Worm (Caenorhabditis elegans) whole organism, L4 larva: ENCODE results near the gene H38K22.6.

ENCODE experiments used
- D1046.2 ChIP-seq: fragments of 200-800 bp; sonication (Bioruptor generic); IDR thresholded peaks from 2 replicates; pipeline ENCODE4 v1.3.6; 2022; ENCODE audit warnings: missing genetic modification characterization, missing compliant biosample characterization
- T20F7.1 ChIP-seq: fragments of 200-800 bp; sonication (Bioruptor generic); optimal IDR thresholded peaks from 2 replicates; lab custom pipeline; 2018; ENCODE audit warnings: mild to moderate bottlenecking, missing genetic modification characterization, missing compliant biosample characterization
- ZK337.2 ChIP-seq: fragments of 200-800 bp; sonication (Bioruptor generic); IDR thresholded peaks from 2 replicates; pipeline ENCODE4 v1.3.6; 2022; ENCODE audit warnings: missing genetic modification reagents, missing genetic modification characterization, missing compliant biosample characterization
- ZK546.5 ChIP-seq, 2 experiments: sonication (generic microtip); optimal IDR thresholded peaks; 2 replicates each; lab custom pipeline; 2017; ENCODE audit warnings: missing biosample characterization in 2 of 2, missing genetic modification characterization in 2 of 2
- aha-1 ChIP-seq: fragments of 150-350 bp; peaks from one replicate; lab custom pipeline; 2014; ENCODE audit warnings: missing biosample characterization, missing genetic modification characterization
- arid-1 ChIP-seq: fragments of 200-800 bp; sonication (Bioruptor generic); conservative IDR thresholded peaks from 2 replicates; pipeline ENCODE4 v1.3.6; 2022; ENCODE audit warnings: missing genetic modification reagents, missing genetic modification characterization, missing compliant biosample characterization
- ceh-28 ChIP-seq: fragments of 150-350 bp; optimal IDR thresholded peaks from 2 replicates; lab custom pipeline; 2014; ENCODE audit warnings: missing biosample characterization, missing genetic modification reagents, missing genetic modification characterization
- ceh-32 ChIP-seq: sonication (generic microtip); optimal IDR thresholded peaks from 2 replicates; lab custom pipeline; 2016; ENCODE audit warnings: mild to moderate bottlenecking, missing genetic modification characterization, missing compliant biosample characterization; ENCODE audit not compliant: poor library complexity
- ceh-62 ChIP-seq: sonication (generic microtip); optimal IDR thresholded peaks from 2 replicates; lab custom pipeline; 2017; ENCODE audit warnings: missing biosample characterization, missing genetic modification characterization
- ctbp-1 ChIP-seq: fragments of 200-800 bp; sonication (Bioruptor generic); IDR thresholded peaks from 2 replicates; pipeline ENCODE4 v1.3.6; 2022; ENCODE audit warnings: missing genetic modification reagents, missing genetic modification characterization, missing compliant biosample characterization
- daf-12 ChIP-seq: fragments of 150-350 bp; optimal IDR thresholded peaks from 2 replicates; lab custom pipeline; 2014; ENCODE audit warnings: missing biosample characterization, missing genetic modification reagents, missing genetic modification characterization
- dmd-6 ChIP-seq: fragments of 200-800 bp; sonication (Bioruptor generic); IDR thresholded peaks from 2 replicates; pipeline ENCODE4 v1.3.6; 2022; ENCODE audit warnings: missing genetic modification reagents, missing genetic modification characterization, missing compliant biosample characterization
- duxl-1 ChIP-seq: sonication (generic microtip); optimal IDR thresholded peaks from 2 replicates; lab custom pipeline; 2016; ENCODE audit warnings: mild to moderate bottlenecking, missing genetic modification characterization, moderate library complexity, missing compliant biosample characterization; ENCODE audit not compliant: poor library complexity
- dve-1 ChIP-seq: sonication (generic microtip); optimal IDR thresholded peaks from 2 replicates; lab custom pipeline; 2017; ENCODE audit warnings: antibody characterized with exemption, mild to moderate bottlenecking, missing genetic modification characterization, missing compliant biosample characterization; ENCODE audit not compliant: insufficient read depth
- hlh-11 ChIP-seq: fragments of 200-800 bp; sonication (Bioruptor generic); optimal IDR thresholded peaks from 2 replicates; lab custom pipeline; 2018; ENCODE audit warnings: mild to moderate bottlenecking, missing genetic modification characterization, missing compliant biosample characterization
- hmg-1.1 ChIP-seq: fragments of 200-800 bp; sonication (Bioruptor generic); IDR thresholded peaks from 2 replicates; pipeline ENCODE4 v1.3.6; 2022; ENCODE audit warnings: missing genetic modification reagents, missing genetic modification characterization, missing compliant biosample characterization
- jun-1 ChIP-seq: fragments of 150-350 bp; optimal IDR thresholded peaks from 2 replicates; lab custom pipeline; 2014; ENCODE audit warnings: missing biosample characterization, missing genetic modification reagents, missing genetic modification characterization
- lin-13 ChIP-seq: fragments of 150-350 bp; optimal IDR thresholded peaks from 2 replicates; lab custom pipeline; 2014; ENCODE audit warnings: missing biosample characterization, missing genetic modification reagents, missing genetic modification characterization
- lin-29 ChIP-seq: fragments of 200-800 bp; sonication (Bioruptor generic); IDR thresholded peaks from 2 replicates; pipeline ENCODE4 v1.3.6; 2022; ENCODE audit warnings: missing genetic modification reagents, missing genetic modification characterization, missing compliant biosample characterization
- lin-38 ChIP-seq: fragments of 200-800 bp; sonication (Bioruptor generic); IDR thresholded peaks from 2 replicates; pipeline ENCODE4 v1.3.6; 2022; ENCODE audit warnings: missing genetic modification reagents, missing genetic modification characterization, missing compliant biosample characterization
- lir-3 ChIP-seq: sonication (generic microtip); optimal IDR thresholded peaks from 2 replicates; lab custom pipeline; 2016; ENCODE audit warnings: mild to moderate bottlenecking, missing genetic modification characterization, missing compliant biosample characterization
- lsy-2 ChIP-seq, 2 experiments: fragments of 150-350 bp in 1 of 2; sonication (generic microtip) in 1 of 2; optimal IDR thresholded peaks; 2 replicates each; lab custom pipeline; 2014 to 2017; ENCODE audit warnings: missing biosample characterization in 2 of 2, missing genetic modification characterization in 2 of 2
- madf-9 ChIP-seq: fragments of 200-800 bp; sonication (Bioruptor generic); conservative IDR thresholded peaks from 2 replicates; pipeline ENCODE4 v1.3.6; 2022; ENCODE audit warnings: missing genetic modification reagents, missing genetic modification characterization, missing compliant biosample characterization
- mdl-1 ChIP-seq, 2 experiments: fragments of 150-350 bp in 1 of 2; sonication (generic microtip) in 1 of 2; optimal IDR thresholded peaks; 2 replicates each; lab custom pipeline; 2014 to 2017; ENCODE audit warnings: missing biosample characterization in 2 of 2, missing genetic modification characterization in 2 of 2
- mdt-29 ChIP-seq: fragments of 200-800 bp; sonication (Bioruptor generic); IDR thresholded peaks from 2 replicates; pipeline ENCODE4 v1.3.6; 2022; ENCODE audit warnings: missing genetic modification reagents, missing genetic modification characterization, missing compliant biosample characterization
- mep-1 ChIP-seq: fragments of 150-350 bp; sonication (generic microtip); optimal IDR thresholded peaks from 3 replicates; lab custom pipeline; 2014; ENCODE audit warnings: missing biosample characterization, missing genetic modification characterization
- mxl-3 ChIP-seq: fragments of 200-800 bp; sonication (Bioruptor generic); optimal IDR thresholded peaks from 2 replicates; lab custom pipeline; 2018; ENCODE audit warnings: mild to moderate bottlenecking, missing genetic modification characterization, missing compliant biosample characterization
- nhr-11 ChIP-seq: fragments of 150-350 bp; optimal IDR thresholded peaks from 2 replicates; lab custom pipeline; 2014; ENCODE audit warnings: missing biosample characterization, missing genetic modification characterization
- nhr-25 ChIP-seq: sonication (generic microtip); optimal IDR thresholded peaks from 2 replicates; lab custom pipeline; 2017; ENCODE audit warnings: missing genetic modification characterization, mild to moderate bottlenecking, missing compliant biosample characterization, antibody characterized with exemption, moderate library complexity, borderline replicate concordance; ENCODE audit not compliant: insufficient read depth
- nhr-28 ChIP-seq: fragments of 150-350 bp; optimal IDR thresholded peaks from 2 replicates; lab custom pipeline; 2014; ENCODE audit warnings: missing biosample characterization, missing genetic modification characterization
- nhr-48 ChIP-seq: sonication (generic microtip); optimal IDR thresholded peaks from 2 replicates; lab custom pipeline; 2016; ENCODE audit warnings: mild to moderate bottlenecking, missing genetic modification characterization, missing compliant biosample characterization
- nhr-76 ChIP-seq: fragments of 150-350 bp; optimal IDR thresholded peaks from 2 replicates; lab custom pipeline; 2014; ENCODE audit warnings: missing biosample characterization, missing genetic modification characterization
- php-3 ChIP-seq: fragments of 200-800 bp; sonication (Bioruptor generic); IDR thresholded peaks from 2 replicates; pipeline ENCODE4 v1.3.6; 2022; ENCODE audit warnings: missing genetic modification reagents, missing genetic modification characterization, missing compliant biosample characterization
- rbr-2 ChIP-seq: sonication (generic microtip); optimal IDR thresholded peaks from 2 replicates; lab custom pipeline; 2016; ENCODE audit warnings: missing genotype, missing genetic modification characterization, missing compliant biosample characterization
- skn-1 ChIP-seq: fragments of 150-350 bp; optimal IDR thresholded peaks from 2 replicates; lab custom pipeline; 2014; ENCODE audit warnings: missing biosample characterization, missing genetic modification characterization
- snpc-1.2 ChIP-seq: fragments of 200-800 bp; sonication (Bioruptor generic); IDR thresholded peaks from 2 replicates; pipeline ENCODE4 v1.3.6; 2022; ENCODE audit warnings: missing genetic modification reagents, missing genetic modification characterization, missing compliant biosample characterization
- unc-130 ChIP-seq: sonication (generic microtip); optimal IDR thresholded peaks from 2 replicates; lab custom pipeline; 2016; ENCODE audit warnings: missing genetic modification reagents, missing genetic modification characterization, missing compliant biosample characterization
- unc-62 ChIP-seq, 3 experiments: fragments of 150-350 bp in 1 of 3; sonication (generic microtip); optimal IDR thresholded peaks in 2 of 3; peaks in 1 of 3; 1 replicate in 1 of 3; 2 replicates in 2 of 3; lab custom pipeline; 2014 to 2017; ENCODE audit warnings: missing biosample characterization in 3 of 3, missing genetic modification characterization in 3 of 3, missing genetic modification reagents in 3 of 3, missing genotype in 1 of 3
- vab-7 ChIP-seq: fragments of 200-800 bp; sonication (Bioruptor generic); IDR thresholded peaks from 2 replicates; pipeline ENCODE4 v1.3.6; 2022; ENCODE audit warnings: missing genetic modification reagents, missing genetic modification characterization, missing compliant biosample characterization
- zag-1 ChIP-seq: fragments of 150-350 bp; optimal IDR thresholded peaks from 2 replicates; lab custom pipeline; 2014; ENCODE audit warnings: missing biosample characterization, missing genetic modification characterization

The H38K22.6 gene

ce11 chrIII:4321399-4321798 lies 1.2 kb downstream of the H38K22.6 start, which contains the start of gene H38K22.7:
Gene H38K22.7 (plus strand): TSS chrIII:4321699.
- no peak for TF ChIP-seq ceh-32 (tag; lab: Kevin White, UChicago)
- no peak for TF ChIP-seq lin-29
- TF ChIP-seq jun-1 (tag; lab: Kevin White, UChicago): no peak
- TF ChIP-seq ZK337.2: no peak
- TF ChIP-seq, all 104 proteins: peak for 0

- TF ChIP-seq vab-7 (GFP tag; lab: Robert Waterston, UW): 0 out of 2 replicates have a peak, but pooled peaks have one; percentile 26
- peak; percentile 23 for TF ChIP-seq mep-1 (tag; lab: Kevin White, UChicago)
- peak in 1 of 2 experiments; percentile 41 for TF ChIP-seq lsy-2 (tag; optimal IDR thresholded peaks at IDR 0.05; lab: Kevin White, UChicago)
- 0 out of 2 replicates have a peak, but pooled peaks have one; percentile 16 for TF ChIP-seq lin-38 (GFP tag; lab: Robert Waterston, UW)
- no peak for TF ChIP-seq ctbp-1 (GFP tag; lab: Robert Waterston, UW)
- TF ChIP-seq duxl-1: no peak
- no peak for TF ChIP-seq ceh-28 (tag; lab: Kevin White, UChicago)
- TF ChIP-seq unc-62 (GFP tag; optimal IDR thresholded peaks at IDR 0.05 in 1 of 2; lab: Kevin White, UChicago): peak in 1 of 2 experiments; percentile 67
- TF ChIP-seq unc-62 (tag; optimal IDR thresholded peaks at IDR 0.05; lab: Kevin White, UChicago): no peak
- TF ChIP-seq rbr-2 (tag; lab: Kevin White, UChicago): peak; percentile 48
- TF ChIP-seq nhr-11 (tag; lab: Kevin White, UChicago): peak; percentile 14
- TF ChIP-seq lir-3 (tag; lab: Kevin White, UChicago): no peak
- TF ChIP-seq hmg-1.1: peak; percentile 54; the same call in 1 of the 2 replicates
- TF ChIP-seq, all 104 proteins: peak for 8
Observed at ce11 chrIII:4323120-4323519, 2.9 kb downstream of the H38K22.6 start.

- TF ChIP-seq nhr-48 (tag; lab: Kevin White, UChicago): no peak
- no peak for TF ChIP-seq D1046.2 (GFP tag; lab: Robert Waterston, UW)
- TF ChIP-seq ceh-62 (tag; lab: Kevin White, UChicago): no peak
- TF ChIP-seq dmd-6: no peak
- TF ChIP-seq lin-13 (GFP tag; lab: Kevin White, UChicago): no peak
- TF ChIP-seq madf-9 (GFP tag; lab: Robert Waterston, UW): no peak
- no peak for TF ChIP-seq arid-1 (GFP tag; lab: Robert Waterston, UW)
- TF ChIP-seq ceh-28 (tag; lab: Kevin White, UChicago): no peak
- no peak for TF ChIP-seq daf-12 (tag; lab: Kevin White, UChicago)
Observed at ce11 chrIII:4323859-4324258, 3.6 kb downstream of the H38K22.6 start, which contains the start of gene H38K22.9. Gene H38K22.9 (plus strand): TSS chrIII:4324159.

- TF ChIP-seq snpc-1.2 (GFP tag; lab: Robert Waterston, UW): no peak
- peak in 1 of 2 experiments; percentile 15 for TF ChIP-seq mdl-1 (tag; optimal IDR thresholded peaks at IDR 0.05; lab: Kevin White, UChicago)
- TF ChIP-seq mxl-3 (GFP tag; lab: Kevin White, UChicago): peak; percentile 42
- TF ChIP-seq hlh-11 (tag; lab: Kevin White, UChicago): peak; percentile 10
- TF ChIP-seq nhr-28 (tag; lab: Kevin White, UChicago): peak; percentile 65
- no peak for TF ChIP-seq vab-7 (GFP tag; lab: Robert Waterston, UW)
- no peak for TF ChIP-seq hmg-1.1
- peak in 1 of 2 experiments; percentile 17 for TF ChIP-seq unc-62 (GFP tag; optimal IDR thresholded peaks at IDR 0.05 in 1 of 2; lab: Kevin White, UChicago)
- no peak for TF ChIP-seq unc-62 (tag; optimal IDR thresholded peaks at IDR 0.05; lab: Kevin White, UChicago)
- peak; percentile 8 for TF ChIP-seq aha-1 (tag; lab: Kevin White, UChicago)
Observed at ce11 chrIII:4328208-4328987, 8.2 kb downstream of the H38K22.6 start.

ce11 chrIII:4330984-4331383 lies 10.8 kb downstream of the H38K22.6 start, which contains the start of gene gly-6:
Gene gly-6 (minus strand): TSS chrIII:4331228.
- no peak for TF ChIP-seq mdt-29 (GFP tag; lab: Robert Waterston, UW)
- no peak for TF ChIP-seq nhr-25 (tag; lab: Kevin White, UChicago)
- TF ChIP-seq T20F7.1 (GFP tag; lab: Kevin White, UChicago): no peak
- TF ChIP-seq ceh-28 (tag; lab: Kevin White, UChicago): no peak
- no peak for TF ChIP-seq nhr-28 (tag; lab: Kevin White, UChicago)
- no peak for TF ChIP-seq mxl-3 (GFP tag; lab: Kevin White, UChicago)
- TF ChIP-seq dve-1: no peak
- no peak for TF ChIP-seq unc-130 (GFP tag; lab: Kevin White, UChicago)
- TF ChIP-seq skn-1 (tag; lab: Kevin White, UChicago): no peak
- no peak for TF ChIP-seq ZK546.5 (tag; optimal IDR thresholded peaks at IDR 0.05; lab: Kevin White, UChicago)
- TF ChIP-seq nhr-76 (tag; lab: Kevin White, UChicago): no peak
- no peak for TF ChIP-seq zag-1 (tag; lab: Kevin White, UChicago)
- TF ChIP-seq php-3: no peak
